Fruit fly (Drosophila melanogaster): ENCODE results near the gene Syx7.

The Syx7 gene

dm6 chr3L:21441216-21441813, 4.3 kb upstream of the Syx7 start, which contains the start of gene CG5664 (continued):
- TF ChIP-seq CG1603 (tag; optimal IDR thresholded peaks at IDR 0.05) (no peak), Sry-δ (GFP tag; optimal IDR thresholded peaks at IDR 0.05) (peak; percentile 81), stwl (tag; optimal IDR thresholded peaks at IDR 0.05) (peak; percentile 52), lab (GFP tag; optimal IDR thresholded peaks at IDR 0.05) (no peak), CG16813 (GFP tag; IDR thresholded peaks at IDR 0.05; ENCODE audit: partially characterized antibody) (peak; percentile 81), Ets65A (GFP tag) (peak; percentile 78), CG10267 (tag; optimal IDR thresholded peaks at IDR 0.05) (peak; percentile 45), Opbp (GFP tag; IDR thresholded peaks at IDR 0.05; ENCODE audit: partially characterized antibody) (peak; percentile 80; the same call in 2 of the 3 replicates), CG32772 (GFP tag; IDR thresholded peaks at IDR 0.05) (no peak), wek (GFP tag; optimal IDR thresholded peaks at IDR 0.05) (peak; percentile 76), vvl (GFP tag; IDR thresholded peaks at IDR 0.05) (peak; percentile 63), CG4617 (GFP tag; optimal IDR thresholded peaks at IDR 0.05; ENCODE audit: borderline replicate concordance) (peak; percentile 27), CG15514 (GFP tag; optimal IDR thresholded peaks at IDR 0.05) (peak; percentile 61), gfzf (GFP tag; optimal IDR thresholded peaks at IDR 0.05) (peak; percentile 80), knrl (GFP tag; IDR thresholded peaks at IDR 0.05; ENCODE audit: partially characterized antibody) (peak; percentile 88), cato (GFP tag; optimal IDR thresholded peaks at IDR 0.05; ENCODE audit: borderline replicate concordance) (no peak), Bgb (GFP tag; IDR thresholded peaks at IDR 0.05; ENCODE audit: partially characterized antibody) (peak; percentile 85), row (GFP tag; IDR thresholded peaks at IDR 0.05) (peak; percentile 29; the same call in 1 of the 3 replicates), MESR4 (GFP tag; optimal IDR thresholded peaks at IDR 0.05) (peak; percentile 2), CG10979 (tag; optimal IDR thresholded peaks at IDR 0.05) (no peak), zen2 (GFP tag; IDR thresholded peaks at IDR 0.05; ENCODE audit: partially characterized antibody) (peak; percentile 79), CG14710 (tag; optimal IDR thresholded peaks at IDR 0.05) (peak; percentile 34), CG30431 (GFP tag; optimal IDR thresholded peaks at IDR 0.05) (no peak), CG42726 (GFP tag; IDR thresholded peaks at IDR 0.05; ENCODE audit: partially characterized antibody) (peak; percentile 73), chinmo (GFP tag; IDR thresholded peaks at IDR 0.05; ENCODE audit: partially characterized antibody) (0 out of 4 replicates have a peak, but pooled peaks have one; percentile 66), CG2129 (GFP tag; IDR thresholded peaks at IDR 0.05; ENCODE audit: partially characterized antibody) (peak; percentile 67), sens-2 (GFP tag; IDR thresholded peaks at IDR 0.05) (no peak), Scr (GFP tag; IDR thresholded peaks at IDR 0.05; ENCODE audit: partially characterized antibody) (peak; percentile 86), CG3847 (GFP tag; IDR thresholded peaks at IDR 0.05) (0 out of 2 replicates have a peak, but pooled peaks have one; percentile 26), Sin3A (optimal IDR thresholded peaks at IDR 0.05) (peak; percentile 56), C15 (GFP tag; IDR thresholded peaks at IDR 0.05) (no peak), CG7963 (GFP tag; IDR thresholded peaks at IDR 0.05; ENCODE audit: partially characterized antibody) (peak; percentile 68; the same call in 2 of the 3 replicates), btn (GFP tag; optimal IDR thresholded peaks at IDR 0.05) (no peak), YL-1 (GFP tag; optimal IDR thresholded peaks at IDR 0.05) (peak; percentile 5)

- TF ChIP-seq slp2 (GFP tag; optimal IDR thresholded peaks at IDR 0.05) (no peak), MESR4 (GFP tag; optimal IDR thresholded peaks at IDR 0.05) (no peak), Ets65A (GFP tag) (peak; percentile 86), Med (GFP tag) (peak; percentile 69), CG2199 (GFP tag; IDR thresholded peaks at IDR 0.05) (0 out of 3 replicates have a peak, but pooled peaks have one; percentile 28), vvl (GFP tag; IDR thresholded peaks at IDR 0.05) (0 out of 2 replicates have a peak, but pooled peaks have one; percentile 23)
These were observed 915 bp upstream of the Syx7 start, which contains the start of gene Alp1 for dm6 chr3L:21444719-21445118. Alp1 (minus strand) TSS chr3L:21444819.
